Worm (Caenorhabditis elegans) whole organism, L4 larva: ENCODE data around the gene clec-207.
A peak's percentile ranks its signal among the peaks of the same experiment; 100 is the strongest.

Source experiments
- D1046.2 ChIP-seq: fragments of 200-800 bp; sonication (Bioruptor generic); IDR thresholded peaks from 2 replicates; pipeline ENCODE4 v1.3.6; 2022; ENCODE audit warnings: missing genetic modification characterization, missing compliant biosample characterization
- F10B5.3 ChIP-seq: sonication (generic microtip); optimal IDR thresholded peaks from 2 replicates; lab custom pipeline; 2016; ENCODE audit warnings: mild to moderate bottlenecking, missing genetic modification characterization, missing compliant biosample characterization
- F26F4.8 ChIP-seq: fragments of 200-800 bp; sonication (Bioruptor generic); conservative IDR thresholded peaks from 2 replicates; pipeline ENCODE4 v1.3.6; 2022; ENCODE audit warnings: missing genetic modification characterization, missing compliant biosample characterization
- F37D6.2 ChIP-seq: sonication (generic microtip); optimal IDR thresholded peaks from 2 replicates; lab custom pipeline; 2016; ENCODE audit warnings: mild to moderate bottlenecking, missing genetic modification characterization, missing compliant biosample characterization
- F44E2.7 ChIP-seq: fragments of 200-800 bp; sonication (Bioruptor generic); IDR thresholded peaks from 2 replicates; pipeline ENCODE4 v2.1.2; 2022; ENCODE audit warnings: missing genetic modification characterization, missing compliant biosample characterization
- R02D3.7 ChIP-seq: fragments of 150-350 bp; sonication (generic microtip); optimal IDR thresholded peaks from 3 replicates; lab custom pipeline; 2014; ENCODE audit warnings: missing biosample characterization, missing genetic modification characterization
- Y48G9A.11 ChIP-seq: fragments of 200-800 bp; sonication (Bioruptor generic); IDR thresholded peaks from 2 replicates; pipeline ENCODE4 v1.3.6; 2022; ENCODE audit warnings: missing genetic modification reagents, missing genetic modification characterization, missing compliant biosample characterization
- ZK546.5 ChIP-seq, 2 experiments: sonication (generic microtip); optimal IDR thresholded peaks; 2 replicates each; lab custom pipeline; 2017; ENCODE audit warnings: missing biosample characterization in 2 of 2, missing genetic modification characterization in 2 of 2
- aha-1 ChIP-seq: fragments of 150-350 bp; peaks from one replicate; lab custom pipeline; 2014; ENCODE audit warnings: missing biosample characterization, missing genetic modification characterization
- ama-1 ChIP-seq: fragments of 150-350 bp; optimal IDR thresholded peaks from 2 replicates; lab custom pipeline; 2014; ENCODE audit warnings: inconsistent platforms, mixed read lengths
- arid-1 ChIP-seq: fragments of 200-800 bp; sonication (Bioruptor generic); conservative IDR thresholded peaks from 2 replicates; pipeline ENCODE4 v1.3.6; 2022; ENCODE audit warnings: missing genetic modification reagents, missing genetic modification characterization, missing compliant biosample characterization
- attf-4 ChIP-seq: sonication (generic microtip); optimal IDR thresholded peaks from 3 replicates; lab custom pipeline; 2017; ENCODE audit warnings: missing biosample characterization, missing genetic modification characterization
- ceh-44 ChIP-seq: fragments of 200-800 bp; sonication (Bioruptor generic); IDR thresholded peaks from 2 replicates; pipeline ENCODE4 v1.3.6; 2022; ENCODE audit warnings: missing genetic modification reagents, missing genetic modification characterization, missing compliant biosample characterization
- ceh-82 ChIP-seq: sonication (generic microtip); optimal IDR thresholded peaks from 2 replicates; lab custom pipeline; 2017; ENCODE audit warnings: missing biosample characterization, missing genetic modification characterization
- ces-1 ChIP-seq: fragments of 150-350 bp; sonication (generic microtip); optimal IDR thresholded peaks from 4 replicates; lab custom pipeline; 2014; ENCODE audit warnings: missing biosample characterization, missing genetic modification reagents, missing genetic modification characterization
- cey-2 ChIP-seq: sonication (generic microtip); optimal IDR thresholded peaks from 3 replicates; lab custom pipeline; 2017; ENCODE audit warnings: missing genetic modification characterization, mild to moderate bottlenecking, missing compliant biosample characterization, antibody characterized with exemption, borderline replicate concordance; ENCODE audit not compliant: insufficient read depth
- daf-12 ChIP-seq: fragments of 150-350 bp; optimal IDR thresholded peaks from 2 replicates; lab custom pipeline; 2014; ENCODE audit warnings: missing biosample characterization, missing genetic modification reagents, missing genetic modification characterization
- daf-19 ChIP-seq: fragments of 200-800 bp; sonication (Bioruptor generic); conservative IDR thresholded peaks from 2 replicates; pipeline ENCODE4 v1.3.6; 2022; ENCODE audit warnings: missing genetic modification characterization, missing compliant biosample characterization
- daf-8 ChIP-seq: fragments of 200-800 bp; sonication (Bioruptor generic); IDR thresholded peaks from 2 replicates; pipeline ENCODE4 v1.3.6; 2022; ENCODE audit warnings: missing genetic modification characterization, missing compliant biosample characterization
- dmd-8 ChIP-seq: fragments of 200-800 bp; sonication (Bioruptor generic); IDR thresholded peaks from 2 replicates; pipeline ENCODE4 v1.3.6; 2022; ENCODE audit warnings: missing genetic modification characterization, missing compliant biosample characterization
- dmd-9 ChIP-seq: fragments of 200-800 bp; sonication (Bioruptor generic); IDR thresholded peaks from 2 replicates; pipeline ENCODE4 v1.3.6; 2022; ENCODE audit warnings: missing genetic modification reagents, missing genetic modification characterization, missing compliant biosample characterization
- dpl-1 ChIP-seq: fragments of 150-350 bp; optimal IDR thresholded peaks from 2 replicates; lab custom pipeline; 2014; ENCODE audit warnings: missing biosample characterization, missing genetic modification reagents, missing genetic modification characterization
- fos-1 ChIP-seq: fragments of 150-350 bp; optimal IDR thresholded peaks from 2 replicates; lab custom pipeline; 2014; ENCODE audit warnings: missing biosample characterization, missing genetic modification characterization
- hif-1 ChIP-seq, 2 experiments: sonication (generic microtip); optimal IDR thresholded peaks; 2 replicates each; lab custom pipeline; 2016 to 2017; ENCODE audit warnings: missing compliant biosample characterization in 2 of 2, missing genetic modification characterization in 2 of 2, missing genetic modification reagents in 2 of 2, missing genotype in 2 of 2, mild to moderate bottlenecking in 1 of 2
- hlh-11 ChIP-seq: fragments of 200-800 bp; sonication (Bioruptor generic); optimal IDR thresholded peaks from 2 replicates; lab custom pipeline; 2018; ENCODE audit warnings: mild to moderate bottlenecking, missing genetic modification characterization, missing compliant biosample characterization
- hmg-1.1 ChIP-seq: fragments of 200-800 bp; sonication (Bioruptor generic); IDR thresholded peaks from 2 replicates; pipeline ENCODE4 v1.3.6; 2022; ENCODE audit warnings: missing genetic modification reagents, missing genetic modification characterization, missing compliant biosample characterization
- lin-1 ChIP-seq: fragments of 200-800 bp; sonication (Bioruptor generic); IDR thresholded peaks from 2 replicates; pipeline ENCODE4 v1.3.6; 2022; ENCODE audit warnings: missing genetic modification reagents, missing genetic modification characterization, missing compliant biosample characterization
- lin-13 ChIP-seq: fragments of 150-350 bp; optimal IDR thresholded peaks from 2 replicates; lab custom pipeline; 2014; ENCODE audit warnings: missing biosample characterization, missing genetic modification reagents, missing genetic modification characterization
- lin-15B ChIP-seq: fragments of 150-350 bp; sonication (generic microtip); optimal IDR thresholded peaks from 3 replicates; lab custom pipeline; 2014; ENCODE audit warnings: missing biosample characterization, missing genetic modification characterization
- lin-39 ChIP-seq: fragments of 150-350 bp; optimal IDR thresholded peaks from 2 replicates; lab custom pipeline; 2014; ENCODE audit warnings: missing biosample characterization, missing genetic modification reagents, missing genetic modification characterization
- mdt-29 ChIP-seq: fragments of 200-800 bp; sonication (Bioruptor generic); IDR thresholded peaks from 2 replicates; pipeline ENCODE4 v1.3.6; 2022; ENCODE audit warnings: missing genetic modification reagents, missing genetic modification characterization, missing compliant biosample characterization
- mes-2 ChIP-seq: sonication (generic microtip); optimal IDR thresholded peaks from 2 replicates; lab custom pipeline; 2016; ENCODE audit warnings: missing genotype, mild to moderate bottlenecking, missing genetic modification characterization, missing compliant biosample characterization; ENCODE audit not compliant: poor library complexity, severe bottlenecking
- mxl-3 ChIP-seq: fragments of 200-800 bp; sonication (Bioruptor generic); optimal IDR thresholded peaks from 2 replicates; lab custom pipeline; 2018; ENCODE audit warnings: mild to moderate bottlenecking, missing genetic modification characterization, missing compliant biosample characterization
- nhr-10 ChIP-seq: fragments of 150-350 bp; optimal IDR thresholded peaks from 2 replicates; lab custom pipeline; 2014; ENCODE audit warnings: missing biosample characterization, missing genetic modification characterization
- nhr-237 ChIP-seq: sonication (generic microtip); optimal IDR thresholded peaks from 2 replicates; lab custom pipeline; 2017; ENCODE audit warnings: missing biosample characterization, missing genetic modification characterization
- nhr-28 ChIP-seq: fragments of 150-350 bp; optimal IDR thresholded peaks from 2 replicates; lab custom pipeline; 2014; ENCODE audit warnings: missing biosample characterization, missing genetic modification characterization
- nhr-41 ChIP-seq: fragments of 200-800 bp; sonication (Bioruptor generic); IDR thresholded peaks from 2 replicates; pipeline ENCODE4 v1.3.6; 2022; ENCODE audit warnings: missing genetic modification reagents, missing genetic modification characterization, missing compliant biosample characterization
- nhr-76 ChIP-seq: fragments of 150-350 bp; optimal IDR thresholded peaks from 2 replicates; lab custom pipeline; 2014; ENCODE audit warnings: missing biosample characterization, missing genetic modification characterization
- nhr-77 ChIP-seq: fragments of 150-350 bp; optimal IDR thresholded peaks from 2 replicates; lab custom pipeline; 2014; ENCODE audit warnings: missing biosample characterization, missing genetic modification characterization
- php-3 ChIP-seq: fragments of 200-800 bp; sonication (Bioruptor generic); IDR thresholded peaks from 2 replicates; pipeline ENCODE4 v1.3.6; 2022; ENCODE audit warnings: missing genetic modification reagents, missing genetic modification characterization, missing compliant biosample characterization
- pqm-1 ChIP-seq: sonication (generic microtip); optimal IDR thresholded peaks from 2 replicates; lab custom pipeline; 2017; ENCODE audit warnings: missing biosample characterization, missing genetic modification characterization
- rbr-2 ChIP-seq: sonication (generic microtip); optimal IDR thresholded peaks from 2 replicates; lab custom pipeline; 2016; ENCODE audit warnings: missing genotype, missing genetic modification characterization, missing compliant biosample characterization
- sdz-12 ChIP-seq: fragments of 200-800 bp; sonication (Bioruptor generic); optimal IDR thresholded peaks from 2 replicates; lab custom pipeline; 2018; ENCODE audit warnings: mild to moderate bottlenecking, missing genetic modification characterization, missing compliant biosample characterization
- set-16 ChIP-seq: fragments of 200-800 bp; sonication (Bioruptor generic); IDR thresholded peaks from 2 replicates; pipeline ENCODE4 v1.3.6; 2022; ENCODE audit warnings: missing genetic modification reagents, missing genetic modification characterization, missing compliant biosample characterization
- snpc-4 ChIP-seq: fragments of 150-350 bp; optimal IDR thresholded peaks from 2 replicates; lab custom pipeline; 2014; ENCODE audit warnings: missing biosample characterization, missing genetic modification characterization
- tag-97 ChIP-seq: fragments of 200-800 bp; sonication (Bioruptor generic); IDR thresholded peaks from 2 replicates; pipeline ENCODE4 v1.3.6; 2022; ENCODE audit warnings: missing genetic modification characterization, missing compliant biosample characterization
- tra-1 ChIP-seq: fragments of 200-800 bp; sonication (Bioruptor generic); IDR thresholded peaks from 2 replicates; pipeline ENCODE4 v1.3.6; 2022; ENCODE audit warnings: missing genetic modification reagents, missing genetic modification characterization, missing compliant biosample characterization
- vab-7 ChIP-seq: fragments of 200-800 bp; sonication (Bioruptor generic); IDR thresholded peaks from 2 replicates; pipeline ENCODE4 v1.3.6; 2022; ENCODE audit warnings: missing genetic modification reagents, missing genetic modification characterization, missing compliant biosample characterization
- zag-1 ChIP-seq: fragments of 150-350 bp; optimal IDR thresholded peaks from 2 replicates; lab custom pipeline; 2014; ENCODE audit warnings: missing biosample characterization, missing genetic modification characterization
- zfp-3 ChIP-seq: fragments of 200-800 bp; sonication (Bioruptor generic); conservative IDR thresholded peaks from 2 replicates; pipeline ENCODE4 v1.3.6; 2022; ENCODE audit warnings: missing genetic modification reagents, missing genetic modification characterization, missing compliant biosample characterization
- zip-11 ChIP-seq: fragments of 200-800 bp; sonication (Bioruptor generic); IDR thresholded peaks from 2 replicates; pipeline ENCODE4 v1.3.6; 2022; ENCODE audit warnings: missing genetic modification characterization, missing compliant biosample characterization
- ztf-7 ChIP-seq: fragments of 150-350 bp; optimal IDR thresholded peaks from 2 replicates; lab custom pipeline; 2014; ENCODE audit warnings: missing biosample characterization, missing genetic modification characterization

Gene clec-207

DNA sequence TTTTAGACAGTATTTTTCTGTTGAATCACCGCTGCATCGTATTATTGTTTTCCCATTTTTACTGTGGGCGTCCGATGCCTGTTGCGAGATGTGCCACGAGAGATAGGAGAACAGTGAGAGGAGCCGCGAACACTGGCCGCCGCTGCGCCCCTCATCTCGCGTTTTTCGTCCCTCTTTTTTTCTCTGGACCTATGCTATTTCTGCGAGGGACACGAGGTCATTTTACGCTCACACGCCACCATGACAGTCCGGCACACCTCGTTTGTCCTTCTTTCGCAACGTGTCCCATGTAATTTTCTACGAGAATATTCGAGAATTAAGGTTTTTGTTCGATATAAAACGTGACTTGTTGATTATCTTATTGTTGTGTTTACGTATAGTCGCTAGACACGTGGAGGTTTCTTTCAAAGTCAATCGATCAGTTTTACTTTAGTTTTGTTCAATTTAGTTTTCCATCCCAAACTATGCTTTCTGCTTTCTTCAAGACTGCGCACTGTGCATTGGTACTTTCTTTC, 27.8 kb upstream of the clec-207 start, which contains the start of gene lbp-9 (continued):
- TF ChIP-seq Y48G9A.11 (GFP tag; lab: Robert Waterston, UW) (no peak), daf-12 (tag; lab: Kevin White, UChicago) (no peak), aha-1 (tag; lab: Kevin White, UChicago) (peak; percentile 97), dpl-1 (GFP tag; lab: Kevin White, UChicago) (peak; percentile 17), ceh-82 (tag; lab: Kevin White, UChicago) (no peak), R02D3.7 (tag; lab: Kevin White, UChicago) (no peak), zag-1 (tag; lab: Kevin White, UChicago) (no peak), pqm-1 (tag; lab: Kevin White, UChicago) (no peak), mes-2 (tag; lab: Kevin White, UChicago) (peak; percentile 46), snpc-4 (tag; lab: Kevin White, UChicago) (no peak), lin-13 (GFP tag; lab: Kevin White, UChicago) (peak; percentile 12), mdt-29 (GFP tag; lab: Robert Waterston, UW) (peak; percentile 25; the same call in 1 of the 2 replicates), dmd-8 (GFP tag; lab: Robert Waterston, UW) (0 out of 2 replicates have a peak, but pooled peaks have one; percentile 47), D1046.2 (GFP tag; lab: Robert Waterston, UW) (0 out of 2 replicates have a peak, but pooled peaks have one; percentile 16), ces-1 (GFP tag; lab: Kevin White, UChicago) (no peak), nhr-76 (tag; lab: Kevin White, UChicago) (no peak), nhr-237 (tag; lab: Kevin White, UChicago) (no peak), F26F4.8 (GFP tag; lab: Robert Waterston, UW) (no peak), rbr-2 (tag; lab: Kevin White, UChicago) (peak; percentile 28), mxl-3 (GFP tag; lab: Kevin White, UChicago) (peak; percentile 92), lin-15B (tag; lab: Kevin White, UChicago) (no peak), hlh-11 (tag; lab: Kevin White, UChicago) (peak; percentile 73), lin-1 (no peak), tag-97 (GFP tag; lab: Robert Waterston, UW) (no peak), ceh-44 (GFP tag; lab: Robert Waterston, UW) (no peak), nhr-77 (tag; lab: Kevin White, UChicago) (no peak), hif-1 (tag; optimal IDR thresholded peaks at IDR 0.05; lab: Kevin White, UChicago) (peak in 1 of 2 experiments; percentile 1), fos-1 (tag; lab: Kevin White, UChicago) (no peak), nhr-41 (GFP tag; lab: Robert Waterston, UW) (no peak), ztf-7 (tag; lab: Kevin White, UChicago) (no peak), lin-39 (tag; lab: Kevin White, UChicago) (no peak), cey-2 (tag; lab: Kevin White, UChicago) (no peak), attf-4 (tag; lab: Kevin White, UChicago) (no peak), php-3 (GFP tag; lab: Robert Waterston, UW) (0 out of 2 replicates have a peak, but pooled peaks have one; percentile 30), tra-1 (GFP tag; lab: Robert Waterston, UW) (no peak), daf-19 (GFP tag; lab: Robert Waterston, UW) (no peak), ama-1 (lab: Kevin White, UChicago) (peak; percentile 23), F10B5.3 (tag; lab: Kevin White, UChicago) (no peak), vab-7 (no peak), zip-11 (GFP tag; lab: Robert Waterston, UW) (no peak), sdz-12 (GFP tag; lab: Kevin White, UChicago) (no peak), ZK546.5 (tag; optimal IDR thresholded peaks at IDR 0.05; lab: Kevin White, UChicago) (no peak), hmg-1.1 (GFP tag; lab: Robert Waterston, UW) (peak; percentile 55; the same call in 1 of the 2 replicates), zfp-3 (no peak), dmd-9 (no peak), F44E2.7 (GFP tag; lab: Robert Waterston, UW) (no peak), arid-1 (0 out of 2 replicates have a peak, but pooled peaks have one; percentile 9), daf-8 (GFP tag; lab: Robert Waterston, UW) (no peak), nhr-28 (tag; lab: Kevin White, UChicago) (peak; percentile 53), F37D6.2 (tag; lab: Kevin White, UChicago) (no peak), nhr-10 (no peak), set-16 (GFP tag; lab: Robert Waterston, UW) (peak; percentile 58)
